Worm (Caenorhabditis elegans) whole organism, early embryonic: Measurements from ENCODE around the gene C50F4.6.

Source experiments
- B0310.2 ChIP-seq: sonication (generic microtip); optimal IDR thresholded peaks from 2 replicates; lab custom pipeline; 2016; ENCODE audit warnings: mild to moderate bottlenecking, missing genetic modification characterization, missing compliant biosample characterization
- F13C5.2 ChIP-seq: sonication (generic microtip); optimal IDR thresholded peaks from 2 replicates; lab custom pipeline; 2017; ENCODE audit warnings: mild to moderate bottlenecking, missing genetic modification characterization, inconsistent platforms, missing compliant biosample characterization
- aly-1 ChIP-seq: sonication (generic microtip); optimal IDR thresholded peaks from 2 replicates; lab custom pipeline; 2016; ENCODE audit warnings: missing genetic modification characterization, missing compliant biosample characterization
- ama-1 ChIP-seq: fragments of 150-350 bp; optimal IDR thresholded peaks from 2 replicates; lab custom pipeline; 2014
- ceh-13 ChIP-seq: fragments of 200-800 bp; sonication (Bioruptor generic); optimal IDR thresholded peaks from 2 replicates; lab custom pipeline; 2018; ENCODE audit warnings: mild to moderate bottlenecking, missing genetic modification characterization, missing compliant biosample characterization
- ceh-36 ChIP-seq: sonication (generic microtip); optimal IDR thresholded peaks from 2 replicates; lab custom pipeline; 2016; ENCODE audit warnings: missing genetic modification characterization, inconsistent platforms, missing compliant biosample characterization
- ets-7 ChIP-seq: sonication (generic microtip); optimal IDR thresholded peaks from 2 replicates; lab custom pipeline; 2016; ENCODE audit warnings: missing genotype, missing genetic modification characterization, missing compliant biosample characterization
- flt-1 ChIP-seq: fragments of 200-800 bp; sonication (Bioruptor generic); IDR thresholded peaks from 2 replicates; pipeline ENCODE4 v1.3.6; 2022; ENCODE audit warnings: missing genetic modification characterization, missing compliant biosample characterization
- hmbx-1 ChIP-seq: sonication (generic microtip); optimal IDR thresholded peaks from 2 replicates; lab custom pipeline; 2016; ENCODE audit warnings: mild to moderate bottlenecking, missing genetic modification characterization, missing compliant biosample characterization
- hmg-4 ChIP-seq: fragments of 200-800 bp; sonication (Bioruptor generic); optimal IDR thresholded peaks from 2 replicates; lab custom pipeline; 2018; ENCODE audit warnings: mild to moderate bottlenecking, missing genetic modification characterization, missing compliant biosample characterization
- hnd-1 ChIP-seq: sonication (generic microtip); optimal IDR thresholded peaks from 2 replicates; lab custom pipeline; 2016; ENCODE audit warnings: missing genetic modification characterization, missing compliant biosample characterization
- pes-1 ChIP-seq: fragments of 200-800 bp; sonication (Bioruptor generic); IDR thresholded peaks from 2 replicates; pipeline ENCODE4 v1.3.6; 2022; ENCODE audit warnings: missing genetic modification reagents, missing genetic modification characterization, missing compliant biosample characterization
- scrt-1 ChIP-seq: fragments of 200-800 bp; sonication (Bioruptor generic); IDR thresholded peaks from 2 replicates; pipeline ENCODE4 v1.3.6; 2022; ENCODE audit warnings: missing genetic modification characterization, missing compliant biosample characterization
- sea-1 ChIP-seq: fragments of 200-800 bp; sonication (Bioruptor generic); conservative IDR thresholded peaks from 2 replicates; pipeline ENCODE4 v1.3.6; 2022; ENCODE audit warnings: missing genetic modification characterization, missing compliant biosample characterization
- tbx-11 ChIP-seq: fragments of 200-800 bp; sonication (Bioruptor generic); IDR thresholded peaks from 2 replicates; pipeline ENCODE4 v1.3.6; 2022; ENCODE audit warnings: missing genetic modification characterization, missing compliant biosample characterization
- tbx-37 ChIP-seq: fragments of 200-800 bp; sonication (Bioruptor generic); conservative IDR thresholded peaks from 2 replicates; pipeline ENCODE4 v1.3.6; 2022; ENCODE audit warnings: missing genetic modification reagents, missing genetic modification characterization, missing compliant biosample characterization
- tra-4 ChIP-seq: sonication (generic microtip); optimal IDR thresholded peaks from 2 replicates; lab custom pipeline; 2017; ENCODE audit warnings: missing genetic modification characterization, missing compliant biosample characterization

Gene C50F4.6

DNA sequence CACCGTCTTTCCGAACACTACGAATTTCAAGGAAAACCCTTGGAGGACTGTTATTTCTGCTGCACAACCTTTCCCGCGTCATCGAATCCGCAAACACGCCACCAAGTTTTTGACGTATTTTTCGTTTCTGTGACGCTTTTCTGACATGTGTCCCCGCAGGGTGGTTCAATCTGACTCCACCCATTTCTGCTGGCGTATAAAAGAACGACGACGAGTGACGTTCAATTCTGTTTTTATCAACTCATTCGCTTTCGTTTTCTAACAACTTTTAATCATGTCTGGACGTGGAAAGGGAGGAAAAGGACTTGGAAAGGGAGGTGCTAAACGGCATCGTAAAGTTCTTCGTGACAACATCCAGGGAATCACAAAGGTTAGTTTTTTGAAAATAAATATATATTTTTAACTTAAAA, 973 bp downstream of the C50F4.6 start, which contains the start of gene his-37:
TSS of gene his-37 (plus strand) at position 246 of the 410 bp plus-strand sequence.
- TF ChIP-seq hmg-4 (GFP tag; lab: Kevin White, UChicago) (peak; percentile 64), ceh-36 (tag; lab: Kevin White, UChicago) (no peak), scrt-1 (no peak), ama-1 (lab: Kevin White, UChicago) (no peak), ceh-13 (GFP tag; lab: Kevin White, UChicago) (no peak), tbx-11 (GFP tag; lab: Robert Waterston, UW) (no peak), flt-1 (GFP tag; lab: Robert Waterston, UW) (peak; percentile 61), hmbx-1 (tag; lab: Kevin White, UChicago) (peak; percentile 16), F13C5.2 (tag; lab: Kevin White, UChicago) (peak; percentile 41), tbx-37 (GFP tag; lab: Robert Waterston, UW) (0 out of 2 replicates have a peak, but pooled peaks have one; percentile 34), pes-1 (GFP tag; lab: Robert Waterston, UW) (peak; percentile 53; the same call in 1 of the 2 replicates), aly-1 (tag; lab: Kevin White, UChicago) (no peak), tra-4 (tag; lab: Kevin White, UChicago) (peak; percentile 41)

DNA sequence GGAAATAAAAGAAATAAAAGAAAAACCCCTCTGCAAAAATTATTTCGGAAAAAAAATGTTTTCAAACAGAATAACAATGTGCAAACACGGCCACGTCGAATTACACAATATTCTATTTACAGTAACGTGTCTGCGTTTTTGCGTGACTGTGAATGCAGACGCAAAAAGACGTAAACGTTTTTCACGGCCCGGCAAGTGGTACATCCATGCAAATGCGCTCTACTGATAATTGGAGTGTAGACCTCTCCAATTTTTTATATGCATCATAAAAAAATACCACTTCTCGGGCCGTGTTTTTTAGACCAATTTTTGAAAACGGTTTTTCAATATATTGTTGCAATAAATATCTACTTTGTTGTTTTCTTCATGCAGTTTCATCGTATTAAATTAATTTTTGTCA, 3.6 kb downstream of the C50F4.6 start, which contains the start of gene nstp-10:
TSS of gene nstp-10 (minus strand) at position 378 of the 400 bp plus-strand sequence.
- no peak for TF ChIP-seq ets-7
- no peak for TF ChIP-seq tra-4 (tag; lab: Kevin White, UChicago)
- TF ChIP-seq pes-1 (GFP tag; lab: Robert Waterston, UW): no peak
- no peak for TF ChIP-seq sea-1
- no peak for TF ChIP-seq aly-1 (tag; lab: Kevin White, UChicago)
- TF ChIP-seq ama-1 (lab: Kevin White, UChicago): no peak
- no peak for TF ChIP-seq scrt-1
- no peak for TF ChIP-seq ceh-13 (GFP tag; lab: Kevin White, UChicago)
- TF ChIP-seq B0310.2 (tag; lab: Kevin White, UChicago): no peak
- TF ChIP-seq tbx-11 (GFP tag; lab: Robert Waterston, UW): no peak
- no peak for TF ChIP-seq hmg-4 (GFP tag; lab: Kevin White, UChicago)
- no peak for TF ChIP-seq hmbx-1 (tag; lab: Kevin White, UChicago)
- TF ChIP-seq F13C5.2 (tag; lab: Kevin White, UChicago): no peak
- no peak for TF ChIP-seq flt-1 (GFP tag; lab: Robert Waterston, UW)
- TF ChIP-seq tbx-37 (GFP tag; lab: Robert Waterston, UW): no peak
- no peak for TF ChIP-seq hnd-1 (tag; lab: Kevin White, UChicago)
- TF ChIP-seq ceh-36 (tag; lab: Kevin White, UChicago): no peak

DNA sequence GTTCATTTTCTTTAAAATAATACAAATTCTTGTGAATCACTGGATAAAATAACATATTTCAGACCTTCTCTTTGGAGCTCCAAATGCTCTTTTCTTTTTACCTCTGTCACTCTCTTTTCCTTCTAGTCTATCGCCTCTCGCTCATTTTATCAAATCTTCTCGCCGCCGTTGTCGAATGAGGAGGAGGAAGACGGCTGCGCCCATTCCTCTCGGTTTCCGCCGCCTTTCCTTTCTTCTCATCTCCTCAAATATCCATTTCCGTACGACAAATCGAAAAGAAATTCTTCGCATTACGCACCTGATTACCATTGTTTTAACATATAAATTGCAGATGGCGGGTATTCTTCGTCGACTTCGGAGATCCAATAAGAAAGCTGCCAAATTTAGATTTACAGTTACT, 4.4 kb downstream of the C50F4.6 start, which contains the start of gene ehbp-1:
TSS of gene ehbp-1 (plus strand) at position 332 of the 400 bp plus-strand sequence.
- TF ChIP-seq hmbx-1 (tag; lab: Kevin White, UChicago): no peak
- TF ChIP-seq tbx-11 (GFP tag; lab: Robert Waterston, UW): no peak
- no peak for TF ChIP-seq aly-1 (tag; lab: Kevin White, UChicago)
- no peak for TF ChIP-seq pes-1 (GFP tag; lab: Robert Waterston, UW)
- no peak for TF ChIP-seq F13C5.2 (tag; lab: Kevin White, UChicago)
- no peak for TF ChIP-seq ama-1 (lab: Kevin White, UChicago)
- no peak for TF ChIP-seq tra-4 (tag; lab: Kevin White, UChicago)
- TF ChIP-seq hnd-1 (tag; lab: Kevin White, UChicago): no peak
- TF ChIP-seq ets-7: no peak

DNA sequence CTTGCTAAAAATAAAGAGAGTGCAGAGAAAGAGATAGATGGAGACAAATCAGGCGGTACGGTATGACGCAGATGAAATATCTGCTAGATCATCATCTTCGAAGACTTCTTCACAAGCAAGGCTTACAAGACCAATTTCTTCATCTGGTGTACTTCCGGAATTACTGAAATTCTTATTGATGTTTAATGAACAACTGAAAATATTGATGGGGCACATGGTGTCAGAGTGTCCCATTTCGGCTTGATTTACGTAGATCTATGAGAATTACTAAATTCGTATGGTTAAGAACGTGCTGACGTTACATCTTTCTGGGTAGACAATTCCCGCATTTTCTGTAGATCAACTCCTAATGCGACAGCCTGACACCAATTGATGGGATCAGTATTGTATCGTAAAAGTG, 10.8 kb downstream of the C50F4.6 start:
- TF ChIP-seq ceh-36 (tag; lab: Kevin White, UChicago) (no peak), tra-4 (tag; lab: Kevin White, UChicago) (no peak), B0310.2 (tag; lab: Kevin White, UChicago) (no peak), F13C5.2 (tag; lab: Kevin White, UChicago) (no peak), ets-7 (no peak), flt-1 (GFP tag; lab: Robert Waterston, UW) (no peak), sea-1 (no peak), tbx-37 (GFP tag; lab: Robert Waterston, UW) (no peak), scrt-1 (no peak), hmg-4 (GFP tag; lab: Kevin White, UChicago) (no peak), ama-1 (lab: Kevin White, UChicago) (no peak), ceh-13 (GFP tag; lab: Kevin White, UChicago) (no peak), hmbx-1 (tag; lab: Kevin White, UChicago) (no peak), tbx-11 (GFP tag; lab: Robert Waterston, UW) (no peak), aly-1 (tag; lab: Kevin White, UChicago) (no peak)

DNA sequence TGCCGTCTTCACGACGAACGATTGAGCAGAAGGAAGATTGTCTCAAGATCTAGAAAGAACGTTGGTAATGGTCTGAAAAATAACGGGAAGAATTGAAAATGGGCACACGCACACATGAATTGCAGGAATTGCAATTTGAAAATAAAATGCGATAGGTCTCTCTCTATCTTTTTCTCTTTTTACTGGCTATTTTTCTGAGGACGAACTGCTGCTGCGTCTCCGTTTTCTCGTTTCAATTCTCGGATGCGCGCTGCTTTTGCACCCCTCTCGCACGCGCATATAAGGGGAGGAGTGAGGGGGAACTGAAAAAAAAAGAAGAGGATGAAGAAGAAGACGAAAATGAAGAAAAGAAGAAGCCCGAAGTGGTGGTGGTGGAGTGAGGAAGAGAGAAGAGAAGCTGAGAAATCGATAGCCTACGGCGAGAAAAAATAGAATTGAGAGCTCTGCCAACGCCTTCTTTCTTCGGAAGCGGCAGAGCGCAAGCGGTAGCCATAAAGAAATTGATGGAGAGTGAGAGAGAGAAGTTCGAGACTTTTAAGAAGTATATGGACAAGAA, 15.8 kb downstream of the C50F4.6 start, which contains the start of gene rgef-1:
TSS of gene rgef-1 (minus strand) at position 51 of the 556 bp plus-strand sequence.
- no peak for TF ChIP-seq tra-4 (tag; lab: Kevin White, UChicago)
- TF ChIP-seq ceh-13 (GFP tag; lab: Kevin White, UChicago): no peak
- TF ChIP-seq hmbx-1 (tag; lab: Kevin White, UChicago): no peak
- no peak for TF ChIP-seq hmg-4 (GFP tag; lab: Kevin White, UChicago)
- TF ChIP-seq tbx-37 (GFP tag; lab: Robert Waterston, UW): no peak
- TF ChIP-seq flt-1 (GFP tag; lab: Robert Waterston, UW): no peak
- TF ChIP-seq ceh-36 (tag; lab: Kevin White, UChicago): no peak
- TF ChIP-seq sea-1: no peak
- TF ChIP-seq ama-1 (lab: Kevin White, UChicago): no peak
- TF ChIP-seq aly-1 (tag; lab: Kevin White, UChicago): no peak
- no peak for TF ChIP-seq ets-7
- TF ChIP-seq B0310.2 (tag; lab: Kevin White, UChicago): no peak
- TF ChIP-seq hnd-1 (tag; lab: Kevin White, UChicago): no peak
- TF ChIP-seq pes-1 (GFP tag; lab: Robert Waterston, UW): no peak
- no peak for TF ChIP-seq scrt-1
- TF ChIP-seq tbx-11 (GFP tag; lab: Robert Waterston, UW): no peak
- TF ChIP-seq F13C5.2 (tag; lab: Kevin White, UChicago): no peak

DNA sequence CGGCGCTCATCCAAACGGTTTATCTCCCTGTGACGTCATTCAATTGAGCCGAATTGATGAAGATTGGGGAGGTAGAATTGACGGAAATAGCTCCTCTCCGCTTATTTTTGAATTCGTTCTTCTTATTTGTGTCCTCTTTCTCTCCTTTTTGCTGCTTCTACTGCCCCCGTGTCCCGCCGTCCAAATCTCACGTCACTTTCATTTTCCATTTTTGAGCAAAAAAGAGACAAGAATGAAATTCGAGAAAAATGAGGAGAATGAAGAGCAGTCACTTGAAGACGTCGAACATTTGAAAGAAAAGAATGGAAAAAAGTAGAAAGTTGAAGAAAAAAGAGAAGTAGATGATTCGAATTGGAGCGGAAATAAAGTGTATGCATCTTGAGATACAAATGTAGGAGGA, 17.7 kb downstream of the C50F4.6 start:
- TF ChIP-seq F13C5.2 (tag; lab: Kevin White, UChicago) (no peak), pes-1 (GFP tag; lab: Robert Waterston, UW) (no peak), B0310.2 (tag; lab: Kevin White, UChicago) (no peak), ceh-13 (GFP tag; lab: Kevin White, UChicago) (no peak), sea-1 (no peak), scrt-1 (no peak), tbx-37 (GFP tag; lab: Robert Waterston, UW) (no peak), tra-4 (tag; lab: Kevin White, UChicago) (no peak), hnd-1 (tag; lab: Kevin White, UChicago) (no peak), ama-1 (lab: Kevin White, UChicago) (no peak), tbx-11 (GFP tag; lab: Robert Waterston, UW) (no peak), hmg-4 (GFP tag; lab: Kevin White, UChicago) (no peak), hmbx-1 (tag; lab: Kevin White, UChicago) (no peak), ceh-36 (tag; lab: Kevin White, UChicago) (no peak), flt-1 (GFP tag; lab: Robert Waterston, UW) (no peak), ets-7 (no peak), aly-1 (tag; lab: Kevin White, UChicago) (no peak)
